Worm (Caenorhabditis elegans): Measurements from ENCODE around the gene Y54F10AL.1.

ce11 chrIII:2454757-2455306 lies 32.7 kb upstream of the Y54F10AL.1 start, which contains the start of gene nhr-121:
- no peak for TF ChIP-seq him-1 (tag; optimal IDR thresholded peaks at IDR 0.05)
- no peak for TF ChIP-seq W03F9.2 (tag; optimal IDR thresholded peaks at IDR 0.05)

All from whole organism, L4/young adult.